Fruit fly (Drosophila melanogaster) whole organism, embryonic: ENCODE results near the gene osp.

ENCODE experiments used
- ATbp ChIP-seq: fragments of 200-800 bp; sonication (Bioruptor generic); optimal IDR thresholded peaks from 2 replicates; lab custom pipeline; 2017; ENCODE audit warnings: missing biosample characterization, mild to moderate bottlenecking, missing genetic modification characterization, missing genetic modification reagents
- Aef1 ChIP-seq: fragments of 200-800 bp; sonication (Bioruptor generic); IDR thresholded peaks from 3 replicates; pipeline ENCODE4 v1.3.6; 2022; ENCODE audit warnings: missing biosample characterization, missing genetic modification characterization
- Asciz ChIP-seq: fragments of 200-800 bp; sonication (Bioruptor generic); optimal IDR thresholded peaks from 2 replicates; lab custom pipeline; 2017; ENCODE audit warnings: missing biosample characterization, mild to moderate bottlenecking, missing genetic modification characterization, missing genetic modification reagents
- Atf-2 ChIP-seq: fragments of 200-800 bp; sonication (Bioruptor generic); optimal IDR thresholded peaks from 2 replicates; lab custom pipeline; 2016; ENCODE audit warnings: missing biosample characterization, missing genetic modification characterization
- Atf6 ChIP-seq: fragments of 200-800 bp; sonication (Bioruptor generic); IDR thresholded peaks from 2 replicates; pipeline ENCODE4 v1.3.6; 2022; ENCODE audit warnings: missing biosample characterization, missing genetic modification characterization
- Bgb ChIP-seq: fragments of 200-800 bp; sonication (Bioruptor generic); IDR thresholded peaks from 2 replicates; pipeline ENCODE4 v1.3.6; 2022; ENCODE audit warnings: missing biosample characterization, missing genetic modification characterization; ENCODE audit not compliant: partially characterized antibody
- C15 ChIP-seq: fragments of 200-800 bp; sonication (Bioruptor generic); IDR thresholded peaks from 3 replicates; pipeline ENCODE4 v1.3.6; 2022; ENCODE audit warnings: missing biosample characterization, missing genetic modification characterization
- CG10366 ChIP-seq: fragments of 200-800 bp; sonication (Bioruptor generic); IDR thresholded peaks from 2 replicates; pipeline ENCODE4 v1.3.6; 2022; ENCODE audit warnings: missing biosample characterization, missing genetic modification characterization
- CG10431 ChIP-seq: fragments of 200-800 bp; sonication (Bioruptor generic); optimal IDR thresholded peaks from 3 replicates; lab custom pipeline; 2018; ENCODE audit warnings: missing biosample characterization, mild to moderate bottlenecking, missing genetic modification characterization
- CG10543 ChIP-seq: fragments of 200-800 bp; sonication (Bioruptor generic); optimal IDR thresholded peaks from 3 replicates; lab custom pipeline; 2017; ENCODE audit warnings: missing biosample characterization, mild to moderate bottlenecking, missing genetic modification characterization, moderate library complexity
- CG13123 ChIP-seq: fragments of 200-800 bp; sonication (Bioruptor generic); optimal IDR thresholded peaks from 2 replicates; lab custom pipeline; 2016; ENCODE audit warnings: missing biosample characterization, missing genetic modification characterization
- CG13287 ChIP-seq: fragments of 200-800 bp; sonication (Bioruptor generic); IDR thresholded peaks from 2 replicates; pipeline ENCODE4 v1.3.6; 2022; ENCODE audit warnings: missing biosample characterization, missing genetic modification characterization; ENCODE audit not compliant: partially characterized antibody
- CG13424 ChIP-seq: fragments of 200-800 bp; sonication (Bioruptor generic); optimal IDR thresholded peaks from 2 replicates; lab custom pipeline; 2019; ENCODE audit warnings: missing biosample characterization, mild to moderate bottlenecking, missing genetic modification characterization, moderate library complexity
- CG13775 ChIP-seq: fragments of 200-800 bp; sonication (Bioruptor generic); optimal IDR thresholded peaks from 3 replicates; lab custom pipeline; 2017; ENCODE audit warnings: missing biosample characterization, mild to moderate bottlenecking, missing genetic modification characterization
- CG15011 ChIP-seq: fragments of 200-800 bp; sonication (Bioruptor generic); optimal IDR thresholded peaks from 3 replicates; lab custom pipeline; 2018; ENCODE audit warnings: missing biosample characterization, mild to moderate bottlenecking, missing genetic modification characterization
- CG31388 ChIP-seq: fragments of 200-800 bp; sonication (Bioruptor generic); optimal IDR thresholded peaks from 2 replicates; lab custom pipeline; 2016; ENCODE audit warnings: missing biosample characterization, missing genetic modification characterization
- CG3407 ChIP-seq: fragments of 200-800 bp; sonication (Bioruptor generic); optimal IDR thresholded peaks from 2 replicates; lab custom pipeline; 2018; ENCODE audit warnings: missing biosample characterization, mild to moderate bottlenecking, missing genetic modification characterization
- CG3726 ChIP-seq: fragments of 200-800 bp; sonication (Bioruptor generic); IDR thresholded peaks from 3 replicates; pipeline ENCODE4, ENCODE4 v1.3.6; 2022; ENCODE audit warnings: missing biosample characterization, missing genetic modification characterization
- CG6175 ChIP-seq: fragments of 200-800 bp; sonication (Bioruptor generic); IDR thresholded peaks from 3 replicates; pipeline ENCODE4 v1.3.6; 2022; ENCODE audit warnings: missing biosample characterization, missing genetic modification characterization
- CG6254 ChIP-seq: fragments of 200-800 bp; sonication (Bioruptor generic); optimal IDR thresholded peaks from 3 replicates; lab custom pipeline; 2017; ENCODE audit warnings: mild to moderate bottlenecking, missing biosample characterization, missing genetic modification reagents, missing genetic modification characterization
- CG7271 ChIP-seq: fragments of 200-800 bp; sonication (Bioruptor generic); optimal IDR thresholded peaks from 2 replicates; lab custom pipeline; 2018; ENCODE audit warnings: missing biosample characterization, mild to moderate bottlenecking, missing genetic modification characterization, moderate library complexity
- CG7839 ChIP-seq: fragments of 200-800 bp; sonication (Bioruptor generic); optimal IDR thresholded peaks from 3 replicates; lab custom pipeline; 2018; ENCODE audit warnings: missing biosample characterization, mild to moderate bottlenecking, missing genetic modification characterization, moderate library complexity
- CG9609 ChIP-seq: fragments of 200-800 bp; sonication (Bioruptor generic); optimal IDR thresholded peaks from 3 replicates; lab custom pipeline; 2016; ENCODE audit warnings: missing biosample characterization, missing genetic modification characterization
- CG9727 ChIP-seq: fragments of 200-800 bp; sonication (Bioruptor generic); optimal IDR thresholded peaks from 3 replicates; lab custom pipeline; 2017; ENCODE audit warnings: missing biosample characterization, mild to moderate bottlenecking, missing genetic modification characterization
- MESR4 ChIP-seq: fragments of 200-800 bp; sonication (Bioruptor generic); optimal IDR thresholded peaks from 2 replicates; lab custom pipeline; 2018; ENCODE audit warnings: missing biosample characterization, mild to moderate bottlenecking, missing genetic modification characterization, moderate library complexity
- Mad ChIP-seq: fragments of 200-800 bp; sonication (Bioruptor generic); optimal IDR thresholded peaks from 2 replicates; lab custom pipeline; 2016; ENCODE audit warnings: missing biosample characterization, missing genetic modification characterization
- Nf-YC ChIP-seq: fragments of 200-800 bp; optimal IDR thresholded peaks from 3 replicates; lab custom pipeline; 2019; ENCODE audit warnings: missing biosample characterization, mild to moderate bottlenecking, missing genetic modification characterization, moderate library complexity
- Optix ChIP-seq: fragments of 200-800 bp; sonication (Bioruptor generic); IDR thresholded peaks from 3 replicates; pipeline ENCODE4 v1.3.6; 2022; ENCODE audit warnings: missing biosample characterization, missing genetic modification characterization
- Sox102F ChIP-seq: fragments of 200-800 bp; sonication (Bioruptor generic); optimal IDR thresholded peaks from 2 replicates; lab custom pipeline; 2018; ENCODE audit warnings: missing biosample characterization, mild to moderate bottlenecking, missing genetic modification characterization, moderate library complexity
- Vsx1 ChIP-seq: fragments of 200-800 bp; sonication (Bioruptor generic); optimal IDR thresholded peaks from 2 replicates; lab custom pipeline; 2017; ENCODE audit warnings: missing biosample characterization, mild to moderate bottlenecking, missing genetic modification characterization, missing genetic modification reagents
- cad ChIP-seq: fragments of >200 bp; optimal IDR thresholded peaks from 2 replicates; lab custom pipeline; 2017; ENCODE audit warnings: missing biosample characterization, missing genetic modification characterization
- cg ChIP-seq: fragments of 200-800 bp; sonication (Bioruptor generic); optimal IDR thresholded peaks from 3 replicates; lab custom pipeline; 2019; ENCODE audit warnings: missing biosample characterization, mild to moderate bottlenecking, missing genetic modification characterization, moderate library complexity
- chinmo ChIP-seq: fragments of 200-800 bp; sonication (Bioruptor generic); IDR thresholded peaks from 4 replicates; pipeline ENCODE4 v1.3.6; 2022; ENCODE audit warnings: missing biosample characterization, missing genetic modification characterization; ENCODE audit not compliant: partially characterized antibody
- chm ChIP-seq: fragments of 200-800 bp; sonication (Bioruptor generic); IDR thresholded peaks from 2 replicates; pipeline ENCODE4 v1.3.6; 2022; ENCODE audit warnings: missing biosample characterization, missing genetic modification characterization
- dati ChIP-seq: fragments of 200-800 bp; sonication (Bioruptor generic); IDR thresholded peaks from 2 replicates; pipeline ENCODE4 v1.3.6; 2022; ENCODE audit warnings: missing biosample characterization, missing genetic modification characterization
- dm ChIP-seq: fragments of 200-800 bp; sonication (Bioruptor generic); optimal IDR thresholded peaks from 3 replicates; lab custom pipeline; 2016; ENCODE audit warnings: missing biosample characterization, missing genetic modification characterization
- grau ChIP-seq: fragments of 200-800 bp; optimal IDR thresholded peaks from 3 replicates; lab custom pipeline; 2019; ENCODE audit warnings: missing biosample characterization, mild to moderate bottlenecking, missing genetic modification characterization, moderate library complexity
- jing ChIP-seq: fragments of 200-800 bp; sonication (Bioruptor generic); optimal IDR thresholded peaks from 2 replicates; lab custom pipeline; 2018; ENCODE audit warnings: missing biosample characterization, mild to moderate bottlenecking, missing genetic modification characterization
- lab ChIP-seq: fragments of 200-800 bp; sonication (Bioruptor generic); optimal IDR thresholded peaks from 3 replicates; lab custom pipeline; 2017; ENCODE audit warnings: missing biosample characterization, missing genetic modification characterization, mild to moderate bottlenecking, moderate library complexity, missing genetic modification reagents
- lov ChIP-seq, 2 experiments: fragments of 200-800 bp in 1 of 2; fragments of >200 bp in 1 of 2; sonication (Bioruptor generic) in 1 of 2; IDR thresholded peaks in 1 of 2; optimal IDR thresholded peaks in 1 of 2; 2 replicates in 1 of 2; 3 replicates in 1 of 2; pipeline versions ENCODE4 v1.3.6 to Lab custom; 2017 to 2022; ENCODE audit warnings: missing biosample characterization in 1 of 2, missing genetic modification characterization in 1 of 2
- mld ChIP-seq: fragments of 200-800 bp; sonication (Bioruptor generic); IDR thresholded peaks from 3 replicates; pipeline ENCODE4 v1.3.6; 2022; ENCODE audit warnings: missing biosample characterization, missing genetic modification characterization; ENCODE audit not compliant: partially characterized antibody
- nau ChIP-seq: fragments of 200-800 bp; sonication (Bioruptor generic); optimal IDR thresholded peaks from 3 replicates; lab custom pipeline; 2017; ENCODE audit warnings: missing biosample characterization, mild to moderate bottlenecking, missing genetic modification characterization, missing genetic modification reagents
- p53 ChIP-seq: fragments of 200-800 bp; sonication (Bioruptor generic); optimal IDR thresholded peaks from 2 replicates; lab custom pipeline; 2016; ENCODE audit warnings: missing biosample characterization, missing genetic modification characterization
- pzg ChIP-seq: fragments of 200-800 bp; sonication (Bioruptor generic); optimal IDR thresholded peaks from 3 replicates; lab custom pipeline; 2018; ENCODE audit warnings: missing biosample characterization, mild to moderate bottlenecking, missing genetic modification characterization, moderate library complexity
- rib ChIP-seq: fragments of 200-800 bp; sonication (Bioruptor generic); IDR thresholded peaks from 2 replicates; pipeline ENCODE4 v1.3.6; 2022; ENCODE audit warnings: missing biosample characterization, missing genetic modification characterization
- sens-2 ChIP-seq: fragments of 200-800 bp; sonication (Bioruptor generic); IDR thresholded peaks from 2 replicates; pipeline ENCODE4 v1.3.6; 2022; ENCODE audit warnings: missing biosample characterization, missing genetic modification characterization
- slbo ChIP-seq: fragments of 200-800 bp; sonication (Bioruptor generic); IDR thresholded peaks from 2 replicates; pipeline ENCODE4 v1.3.6; 2022; ENCODE audit warnings: missing biosample characterization, missing genetic modification characterization
- slou ChIP-seq: fragments of 200-800 bp; sonication (Bioruptor generic); optimal IDR thresholded peaks from 3 replicates; lab custom pipeline; 2016; ENCODE audit warnings: missing biosample characterization, missing genetic modification characterization
- tna ChIP-seq: fragments of 200-800 bp; sonication (Bioruptor generic); IDR thresholded peaks from 2 replicates; pipeline ENCODE4 v1.3.6; 2022; ENCODE audit warnings: missing biosample characterization, missing genetic modification characterization; ENCODE audit not compliant: partially characterized antibody

osp gene

DNA sequence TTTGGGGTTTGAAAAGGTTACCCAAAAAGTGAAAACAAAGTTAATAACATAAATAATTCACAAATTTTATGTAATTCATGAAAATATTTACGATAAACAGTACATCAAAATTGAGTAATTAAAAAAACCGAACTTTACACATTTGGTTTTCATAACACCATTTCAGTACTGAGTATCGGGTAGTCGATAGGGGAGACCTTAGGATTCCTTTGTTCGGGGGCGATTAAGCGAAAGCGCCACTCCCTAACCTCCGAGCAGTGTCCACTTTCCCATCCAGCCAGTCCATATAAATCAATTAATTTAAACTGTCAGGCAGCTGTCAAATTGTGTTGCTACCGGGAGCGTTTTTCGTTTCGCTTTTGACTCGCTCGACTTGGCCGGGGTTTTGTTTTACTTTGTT is 126.8 kb downstream of the osp start (continued):
- TF ChIP-seq CG7271 (tag; lab: Kevin White, UChicago) (no peak), CG3726 (GFP tag; lab: Robert Waterston, UW) (0 out of 3 replicates have a peak, but pooled peaks have one; percentile 33), CG3407 (GFP tag; lab: Kevin White, UChicago) (peak; percentile 44), MESR4 (GFP tag; lab: Kevin White, UChicago) (no peak), cad (GFP tag; lab: Kevin White, UChicago) (no peak), Aef1 (no peak), Bgb (GFP tag; lab: Robert Waterston, UW) (no peak), Vsx1 (GFP tag; lab: Kevin White, UChicago) (peak; percentile 35), pzg (GFP tag; lab: Kevin White, UChicago) (no peak), sens-2 (GFP tag; lab: Robert Waterston, UW) (no peak; the same call in 1 of the 2 replicates), Nf-YC (tag; lab: Kevin White, UChicago) (no peak), Sox102F (GFP tag; lab: Kevin White, UChicago) (peak; percentile 57), CG31388 (GFP tag; lab: Kevin White, UChicago) (no peak), CG15011 (GFP tag; lab: Kevin White, UChicago) (no peak), ATbp (GFP tag; lab: Kevin White, UChicago) (peak; percentile 24), CG13775 (GFP tag; lab: Kevin White, UChicago) (peak; percentile 11), p53 (GFP tag; lab: Kevin White, UChicago) (no peak), tna (GFP tag; lab: Robert Waterston, UW) (no peak), Asciz (GFP tag; lab: Kevin White, UChicago) (peak; percentile 4), Atf6 (GFP tag; lab: Robert Waterston, UW) (no peak), grau (tag; lab: Kevin White, UChicago) (peak; percentile 32), lov (optimal IDR thresholded peaks at IDR 0.05; lab: Kevin White, UChicago) (no peak), lov (GFP tag; IDR thresholded peaks at IDR 0.05; lab: Robert Waterston, UW) (no peak), CG9609 (no peak), Mad (GFP tag; lab: Kevin White, UChicago) (no peak), CG6175 (GFP tag; lab: Robert Waterston, UW) (no peak), slbo (GFP tag; lab: Robert Waterston, UW) (no peak)
- TF ChIP-seq, all 482 proteins: peak for 137

DNA sequence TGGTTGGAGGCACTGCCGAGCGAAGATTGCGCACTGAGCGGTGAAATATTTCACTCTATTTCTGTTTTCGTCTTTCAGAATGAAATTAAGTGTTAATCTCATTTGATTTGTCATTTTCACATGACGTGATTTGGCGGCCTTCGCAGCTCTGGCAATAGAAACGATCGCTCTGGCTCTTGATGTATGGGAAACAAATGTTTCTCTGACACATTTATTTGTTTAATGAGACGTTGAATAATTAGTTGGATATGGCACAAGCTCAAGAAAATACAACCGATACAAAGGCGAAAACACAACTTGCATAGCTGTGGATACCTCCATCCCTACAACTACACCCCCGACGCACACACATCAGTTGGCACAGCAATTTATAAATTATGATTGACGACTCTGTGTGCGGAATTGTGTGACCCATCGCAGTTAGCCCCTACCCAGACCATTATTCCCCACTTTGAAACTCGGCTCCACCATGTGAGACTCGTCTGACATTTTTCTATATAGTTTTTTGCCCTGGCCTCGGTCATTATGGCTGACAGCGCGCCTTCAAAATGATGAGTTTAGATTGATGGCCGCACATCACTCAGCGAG is 130.2 kb downstream of the osp start:
- TF ChIP-seq slou (GFP tag; lab: Kevin White, UChicago) (no peak), CG13287 (GFP tag; lab: Robert Waterston, UW) (no peak), CG7839 (no peak), chm (GFP tag; lab: Robert Waterston, UW) (0 out of 2 replicates have a peak, but pooled peaks have one; percentile 20), CG9727 (GFP tag; lab: Kevin White, UChicago) (no peak), dm (GFP tag; lab: Kevin White, UChicago) (no peak), CG6254 (GFP tag; lab: Kevin White, UChicago) (no peak), CG13424 (tag; lab: Kevin White, UChicago) (no peak), mld (GFP tag; lab: Robert Waterston, UW) (no peak), chinmo (0 out of 4 replicates have a peak, but pooled peaks have one; percentile 44), C15 (GFP tag; lab: Robert Waterston, UW) (no peak), lab (peak; percentile 92), CG13123 (GFP tag; lab: Kevin White, UChicago) (no peak), nau (GFP tag; lab: Kevin White, UChicago) (peak; percentile 71), rib (GFP tag; lab: Robert Waterston, UW) (peak; percentile 48; the same call in 1 of the 2 replicates), dati (GFP tag; lab: Robert Waterston, UW) (no peak), jing (GFP tag; lab: Kevin White, UChicago) (no peak), Optix (GFP tag; lab: Robert Waterston, UW) (0 out of 3 replicates have a peak, but pooled peaks have one; percentile 29), CG10366 (no peak), cg (GFP tag; lab: Kevin White, UChicago) (no peak), CG10431 (GFP tag; lab: Kevin White, UChicago) (no peak), Atf-2 (no peak), CG10543 (GFP tag; lab: Kevin White, UChicago) (peak; percentile 43)
